Worm (Caenorhabditis elegans) whole organism, late embryonic: Measurements from ENCODE around the gene F42C5.9.

Experiments
- F13H6.1 ChIP-seq: sonication (generic microtip); optimal IDR thresholded peaks from 2 replicates; lab custom pipeline; 2016; ENCODE audit warnings: missing genetic modification characterization, missing compliant biosample characterization
- unc-42 ChIP-seq: sonication (generic microtip); optimal IDR thresholded peaks from 2 replicates; lab custom pipeline; 2016; ENCODE audit warnings: missing genotype, missing genetic modification characterization, missing compliant biosample characterization

F42C5.9 gene

ce11 chrIV:7274969-7275548 lies 41.8 kb downstream of the F42C5.9 start:
- peak; percentile 57 for TF ChIP-seq unc-42
- no peak for TF ChIP-seq F13H6.1 (tag; lab: Kevin White, UChicago)
- TF ChIP-seq, all 69 proteins: peak for 1
